Worm (Caenorhabditis elegans): ENCODE results near the gene oac-8.

Gene oac-8

DNA sequence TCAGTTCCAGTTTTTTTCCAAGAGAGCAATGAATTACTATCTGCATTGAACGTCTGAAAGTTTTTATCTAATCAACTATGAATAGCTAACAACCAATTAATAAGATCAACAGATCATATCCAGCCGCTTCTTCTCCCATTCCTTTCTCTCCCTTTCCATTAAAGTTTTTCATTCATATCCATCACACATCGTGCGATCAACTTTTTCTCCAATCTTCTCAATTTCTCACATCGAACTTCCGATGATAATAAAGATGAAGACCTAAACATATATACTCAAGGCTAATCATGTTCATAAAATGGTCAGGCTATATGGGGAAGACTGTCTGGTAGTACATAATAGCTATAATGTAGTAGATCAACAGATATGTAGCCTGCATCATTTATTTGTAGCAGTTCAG, 27.9 kb downstream of the oac-8 start:
- no peak for TF ChIP-seq klf-2 (GFP tag; conservative IDR thresholded peaks at IDR 0.05)
- no peak for TF ChIP-seq ref-1 (GFP tag; conservative IDR thresholded peaks at IDR 0.05)
- no peak for TF ChIP-seq ztf-29 (GFP tag; IDR thresholded peaks at IDR 0.05)
- no peak for TF ChIP-seq flt-1 (GFP tag; IDR thresholded peaks at IDR 0.05)
- no peak for TF ChIP-seq med-1 (GFP tag; optimal IDR thresholded peaks at IDR 0.05; ENCODE audit: insufficient read depth)
- TF ChIP-seq tab-1 (GFP tag; IDR thresholded peaks at IDR 0.05): no peak
- TF ChIP-seq cog-1 (tag; optimal IDR thresholded peaks at IDR 0.05): no peak
- no peak for TF ChIP-seq ztf-23 (GFP tag; IDR thresholded peaks at IDR 0.05)
- no peak for TF ChIP-seq T22C8.4 (GFP tag; IDR thresholded peaks at IDR 0.05)

ce11 chrIV:10614918-10615477, 30.7 kb downstream of the oac-8 start, which contains the start of gene ptr-14:
TSS of gene ptr-14 (plus strand) at chrIV:10615427.
- TF ChIP-seq ztf-23 (GFP tag; IDR thresholded peaks at IDR 0.05) (no peak), klf-2 (GFP tag; conservative IDR thresholded peaks at IDR 0.05) (no peak), cog-1 (tag; optimal IDR thresholded peaks at IDR 0.05) (no peak), flt-1 (GFP tag; IDR thresholded peaks at IDR 0.05) (no peak), T22C8.4 (GFP tag; IDR thresholded peaks at IDR 0.05) (no peak), med-1 (GFP tag; optimal IDR thresholded peaks at IDR 0.05; ENCODE audit: insufficient read depth) (no peak), ref-1 (GFP tag; conservative IDR thresholded peaks at IDR 0.05) (no peak), ztf-29 (GFP tag; IDR thresholded peaks at IDR 0.05) (no peak), tab-1 (GFP tag; IDR thresholded peaks at IDR 0.05) (no peak)

DNA sequence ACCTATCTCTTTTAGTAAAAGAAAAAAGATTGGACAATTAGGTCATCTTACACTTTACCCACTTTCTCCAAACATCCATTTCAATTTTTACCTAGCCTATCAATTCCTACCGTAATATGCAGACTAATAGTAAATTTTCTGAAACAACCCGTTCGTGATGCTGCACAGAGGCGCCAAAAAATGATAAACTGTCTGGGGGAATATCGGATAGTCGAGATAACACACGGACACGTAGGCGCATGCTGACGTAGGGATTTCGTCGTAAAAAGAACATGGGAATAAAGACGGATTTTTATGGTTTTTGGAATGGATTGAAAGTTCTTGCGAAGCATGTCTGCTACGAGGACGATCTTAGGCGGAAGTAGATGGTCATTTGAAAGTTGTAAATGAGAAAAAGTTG, 32.0 kb downstream of the oac-8 start:
- TF ChIP-seq med-1 (GFP tag; optimal IDR thresholded peaks at IDR 0.05; ENCODE audit: insufficient read depth): no peak
- no peak for TF ChIP-seq cog-1 (tag; optimal IDR thresholded peaks at IDR 0.05)
- no peak for TF ChIP-seq T22C8.4 (GFP tag; IDR thresholded peaks at IDR 0.05)
- TF ChIP-seq ref-1 (GFP tag; conservative IDR thresholded peaks at IDR 0.05): no peak
- TF ChIP-seq ztf-23 (GFP tag; IDR thresholded peaks at IDR 0.05): no peak
- no peak for TF ChIP-seq klf-2 (GFP tag; conservative IDR thresholded peaks at IDR 0.05)
- TF ChIP-seq ztf-29 (GFP tag; IDR thresholded peaks at IDR 0.05): no peak
- TF ChIP-seq tab-1 (GFP tag; IDR thresholded peaks at IDR 0.05): no peak
- no peak for TF ChIP-seq flt-1 (GFP tag; IDR thresholded peaks at IDR 0.05)

- no peak for TF ChIP-seq ref-1 (GFP tag; conservative IDR thresholded peaks at IDR 0.05)
These were observed 32.8 kb downstream of the oac-8 start for ce11 chrIV:10617099-10617498.

DNA sequence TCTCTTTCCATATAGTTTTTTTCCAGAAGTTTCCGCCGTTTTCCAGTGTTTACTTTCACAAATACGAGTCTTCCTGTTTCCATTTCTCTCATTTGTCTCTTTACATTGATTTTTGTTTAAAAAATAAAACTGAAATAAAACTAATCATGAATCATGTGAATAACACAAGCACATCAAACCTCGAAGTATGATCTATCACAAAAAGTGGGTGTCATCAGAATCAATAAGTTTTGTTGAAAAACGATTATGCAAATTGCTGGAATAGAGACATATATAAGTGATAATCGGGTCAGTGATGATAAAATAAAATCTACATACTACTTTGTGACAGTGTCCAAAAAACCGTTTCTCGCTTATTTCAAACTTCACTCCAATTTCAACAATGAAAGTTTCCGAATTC, 36.5 kb downstream of the oac-8 start, which contains the start of gene R09H10.7:
TSS of gene R09H10.7 (plus strand) at position 301 of the 400 bp plus-strand sequence.
- TF ChIP-seq ztf-23 (GFP tag; IDR thresholded peaks at IDR 0.05) (no peak), klf-2 (GFP tag; conservative IDR thresholded peaks at IDR 0.05) (no peak), ztf-29 (GFP tag; IDR thresholded peaks at IDR 0.05) (no peak), T22C8.4 (GFP tag; IDR thresholded peaks at IDR 0.05) (no peak), ref-1 (GFP tag; conservative IDR thresholded peaks at IDR 0.05) (no peak)

- TF ChIP-seq T22C8.4 (GFP tag; IDR thresholded peaks at IDR 0.05) (no peak), flt-1 (GFP tag; IDR thresholded peaks at IDR 0.05) (no peak), cog-1 (tag; optimal IDR thresholded peaks at IDR 0.05) (no peak), ztf-29 (GFP tag; IDR thresholded peaks at IDR 0.05) (no peak), ztf-23 (GFP tag; IDR thresholded peaks at IDR 0.05) (no peak), ref-1 (GFP tag; conservative IDR thresholded peaks at IDR 0.05) (no peak)
These were observed 44.4 kb downstream of the oac-8 start, which contains the start of gene R09H10.5 for ce11 chrIV:10628724-10629123. TSS of gene R09H10.5 (minus strand) at chrIV:10628829.

- TF ChIP-seq ztf-23 (GFP tag; IDR thresholded peaks at IDR 0.05) (no peak), ztf-29 (GFP tag; IDR thresholded peaks at IDR 0.05) (no peak), flt-1 (GFP tag; IDR thresholded peaks at IDR 0.05) (no peak), klf-2 (GFP tag; conservative IDR thresholded peaks at IDR 0.05) (no peak), tab-1 (GFP tag; IDR thresholded peaks at IDR 0.05) (no peak), T22C8.4 (GFP tag; IDR thresholded peaks at IDR 0.05) (no peak), ref-1 (GFP tag; conservative IDR thresholded peaks at IDR 0.05) (no peak), cog-1 (tag; optimal IDR thresholded peaks at IDR 0.05) (no peak), med-1 (GFP tag; optimal IDR thresholded peaks at IDR 0.05; ENCODE audit: insufficient read depth) (no peak)
These were observed 46.7 kb downstream of the oac-8 start, which contains the start of gene F56C4.4 for ce11 chrIV:10630953-10631554. TSS of gene F56C4.4 (minus strand) at chrIV:10631267.

ce11 chrIV:10636649-10637048, 52.3 kb downstream of the oac-8 start, which contains the start of gene F56C4.1:
TSS of gene F56C4.1 (plus strand) at chrIV:10636949.
- no peak for TF ChIP-seq ztf-29 (GFP tag; IDR thresholded peaks at IDR 0.05)
- TF ChIP-seq ref-1 (GFP tag; conservative IDR thresholded peaks at IDR 0.05): no peak
- no peak for TF ChIP-seq T22C8.4 (GFP tag; IDR thresholded peaks at IDR 0.05)
- no peak for TF ChIP-seq med-1 (GFP tag; optimal IDR thresholded peaks at IDR 0.05; ENCODE audit: insufficient read depth)
- no peak for TF ChIP-seq klf-2 (GFP tag; conservative IDR thresholded peaks at IDR 0.05)
- no peak for TF ChIP-seq cog-1 (tag; optimal IDR thresholded peaks at IDR 0.05)
- TF ChIP-seq ztf-23 (GFP tag; IDR thresholded peaks at IDR 0.05): no peak
